Fruit fly (Drosophila melanogaster) whole organism, wandering third instar larva: Measurements from ENCODE around the gene CG5793.

Experiments used
- Dfd ChIP-seq: fragments of >200 bp; optimal IDR thresholded peaks from 2 replicates; lab custom pipeline; 2017; ENCODE audit warnings: missing biosample characterization, missing genetic modification characterization
- Dif ChIP-seq: fragments of 200-275, 200-300 bp; sonication (Bioruptor generic); optimal IDR thresholded peaks from 2 replicates; lab custom pipeline; 2018; ENCODE audit warnings: missing biosample characterization, missing genetic modification characterization; ENCODE audit not compliant: partially characterized antibody
- Hr78 ChIP-seq: fragments of >200 bp; optimal IDR thresholded peaks from 2 replicates; lab custom pipeline; 2017; ENCODE audit warnings: missing biosample characterization, missing genetic modification characterization
- Mio ChIP-seq: sonication (Bioruptor generic); optimal IDR thresholded peaks from 2 replicates; lab custom pipeline; 2016; ENCODE audit warnings: missing biosample characterization, missing genetic modification characterization
- dsf ChIP-seq: sonication (Bioruptor generic); optimal IDR thresholded peaks from 2 replicates; lab custom pipeline; 2016; ENCODE audit warnings: missing biosample characterization, missing genetic modification characterization, borderline replicate concordance
- fru ChIP-seq: fragments of 200-800 bp; sonication (Bioruptor generic); optimal IDR thresholded peaks from 3 replicates; lab custom pipeline; 2016; ENCODE audit warnings: missing biosample characterization, mild to moderate bottlenecking, missing genetic modification characterization
- lola ChIP-seq: fragments of >200 bp; optimal IDR thresholded peaks from 2 replicates; lab custom pipeline; 2017; ENCODE audit warnings: missing biosample characterization, missing genetic modification characterization
- usp ChIP-seq: fragments of >200 bp; optimal IDR thresholded peaks from 2 replicates; lab custom pipeline; 2017; ENCODE audit warnings: missing biosample characterization, missing genetic modification characterization
- woc ChIP-seq: sonication (Bioruptor generic); optimal IDR thresholded peaks from 2 replicates; lab custom pipeline; 2016; ENCODE audit warnings: missing biosample characterization, mild to moderate bottlenecking, missing genetic modification characterization

- TF ChIP-seq dsf (GFP tag; lab: Kevin White, UChicago) = no peak
- TF ChIP-seq fru (GFP tag; lab: Kevin White, UChicago) = no peak
- TF ChIP-seq woc (GFP tag; lab: Kevin White, UChicago) = no peak
- TF ChIP-seq lola = no peak
- no peak for TF ChIP-seq Hr78 (GFP tag; lab: Kevin White, UChicago)
- no peak for TF ChIP-seq Mio (GFP tag; lab: Kevin White, UChicago)
- no peak for TF ChIP-seq usp (GFP tag; lab: Kevin White, UChicago)
- TF ChIP-seq Dfd (GFP tag; lab: Kevin White, UChicago) = no peak
- no peak for TF ChIP-seq Dif (GFP tag; lab: Kevin White, UChicago)
Measured at dm6 chr3R:21158643-21159042, 31.3 kb downstream of the CG5793 start.
